Fruit fly (Drosophila melanogaster) whole organism, embryonic: Measurements from ENCODE around the gene CG1738.

Experiments
- Atf-2 ChIP-seq: fragments of 200-800 bp; sonication (Bioruptor generic); optimal IDR thresholded peaks from 2 replicates; lab custom pipeline; 2016; ENCODE audit warnings: missing biosample characterization, missing genetic modification characterization
- CG10543 ChIP-seq: fragments of 200-800 bp; sonication (Bioruptor generic); optimal IDR thresholded peaks from 3 replicates; lab custom pipeline; 2017; ENCODE audit warnings: missing biosample characterization, mild to moderate bottlenecking, missing genetic modification characterization, moderate library complexity
- CG10979 ChIP-seq: fragments of 200-800 bp; sonication (Bioruptor generic); optimal IDR thresholded peaks from 2 replicates; lab custom pipeline; 2018; ENCODE audit warnings: missing biosample characterization, mild to moderate bottlenecking, missing genetic modification characterization, moderate library complexity
- CG11398 ChIP-seq: fragments of 200-800 bp; sonication (Bioruptor generic); optimal IDR thresholded peaks from 2 replicates; lab custom pipeline; 2016; ENCODE audit warnings: missing biosample characterization, missing genetic modification characterization
- CG11723 ChIP-seq: fragments of 200-800 bp; sonication (Bioruptor generic); optimal IDR thresholded peaks from 2 replicates; lab custom pipeline; 2017; ENCODE audit warnings: missing biosample characterization, mild to moderate bottlenecking, missing genetic modification characterization
- CG13624 ChIP-seq: fragments of 200-800 bp; sonication (Bioruptor generic); optimal IDR thresholded peaks from 2 replicates; lab custom pipeline; 2016; ENCODE audit warnings: missing biosample characterization, missing genetic modification characterization
- CG15073 ChIP-seq: fragments of 200-800 bp; sonication (Bioruptor generic); optimal IDR thresholded peaks from 2 replicates; lab custom pipeline; 2016; ENCODE audit warnings: missing biosample characterization, missing genetic modification characterization
- CG1792 ChIP-seq: fragments of 200-800 bp; sonication (Bioruptor generic); optimal IDR thresholded peaks from 2 replicates; lab custom pipeline; 2016; ENCODE audit warnings: missing biosample characterization, missing genetic modification characterization
- CG18011 ChIP-seq: fragments of 200-800 bp; sonication (Bioruptor generic); optimal IDR thresholded peaks from 2 replicates; lab custom pipeline; 2017; ENCODE audit warnings: missing biosample characterization, missing genetic modification characterization, mild to moderate bottlenecking, moderate library complexity, missing genotype
- CG18476 ChIP-seq: fragments of 200-800 bp; sonication (Bioruptor generic); optimal IDR thresholded peaks from 2 replicates; lab custom pipeline; 2016; ENCODE audit warnings: missing biosample characterization, mild to moderate bottlenecking, missing genetic modification characterization
- CG31224 ChIP-seq: fragments of 200-800 bp; sonication (Bioruptor generic); IDR thresholded peaks from 2 replicates; pipeline ENCODE4 v1.3.6; 2022; ENCODE audit warnings: missing biosample characterization, missing genetic modification characterization
- CG43689 ChIP-seq: fragments of 200-800 bp; sonication (Bioruptor generic); IDR thresholded peaks from 2 replicates; pipeline ENCODE4 v1.3.6; 2022; ENCODE audit warnings: missing biosample characterization, missing genetic modification characterization
- CG4617 ChIP-seq: fragments of 200-800 bp; sonication (Bioruptor generic); optimal IDR thresholded peaks from 3 replicates; lab custom pipeline; 2016; ENCODE audit warnings: missing biosample characterization, missing genetic modification characterization, borderline replicate concordance
- CG4820 ChIP-seq: fragments of 200-800 bp; sonication (Bioruptor generic); optimal IDR thresholded peaks from 3 replicates; lab custom pipeline; 2016; ENCODE audit warnings: missing biosample characterization, missing genetic modification characterization
- CG6791 ChIP-seq: fragments of 200-800 bp; sonication (Bioruptor generic); IDR thresholded peaks from 3 replicates; pipeline ENCODE4 v1.3.6; 2022; ENCODE audit warnings: missing biosample characterization, missing genetic modification characterization; ENCODE audit not compliant: partially characterized antibody
- CG7839 ChIP-seq: fragments of 200-800 bp; sonication (Bioruptor generic); optimal IDR thresholded peaks from 3 replicates; lab custom pipeline; 2018; ENCODE audit warnings: missing biosample characterization, mild to moderate bottlenecking, missing genetic modification characterization, moderate library complexity
- CG8281 ChIP-seq: fragments of 200-800 bp; sonication (Bioruptor generic); optimal IDR thresholded peaks from 2 replicates; lab custom pipeline; 2018; ENCODE audit warnings: missing biosample characterization, mild to moderate bottlenecking, missing genetic modification characterization, moderate library complexity
- CG8478 ChIP-seq: fragments of >200 bp; optimal IDR thresholded peaks from 2 replicates; lab custom pipeline; 2018
- Chrac-16 ChIP-seq: fragments of 200-800 bp; sonication (Bioruptor generic); optimal IDR thresholded peaks from 3 replicates; lab custom pipeline; 2016; ENCODE audit warnings: missing biosample characterization, missing genetic modification characterization
- CkIIα-i1 ChIP-seq: fragments of 200-800 bp; sonication (Bioruptor generic); IDR thresholded peaks from 2 replicates; pipeline ENCODE4 v1.3.6; 2022; ENCODE audit warnings: missing biosample characterization, missing genetic modification characterization
- Fer1 ChIP-seq: fragments of 200-800 bp; sonication (Bioruptor generic); optimal IDR thresholded peaks from 2 replicates; lab custom pipeline; 2017; ENCODE audit warnings: missing biosample characterization, mild to moderate bottlenecking, missing genetic modification characterization
- HLH3B ChIP-seq: fragments of 200-800 bp; sonication (Bioruptor generic); IDR thresholded peaks from 2 replicates; pipeline ENCODE4 v1.3.6; 2022; ENCODE audit warnings: missing biosample characterization, missing genetic modification characterization
- NC2α ChIP-seq: fragments of 200-800 bp; sonication (Bioruptor generic); optimal IDR thresholded peaks from 2 replicates; lab custom pipeline; 2016; ENCODE audit warnings: missing biosample characterization, missing genetic modification characterization
- Rfx ChIP-seq: fragments of 200-800 bp; sonication (Bioruptor generic); IDR thresholded peaks from 2 replicates; pipeline ENCODE4 v1.3.6; 2022; ENCODE audit warnings: missing biosample characterization, missing genetic modification characterization
- Vsx1 ChIP-seq: fragments of 200-800 bp; sonication (Bioruptor generic); optimal IDR thresholded peaks from 2 replicates; lab custom pipeline; 2017; ENCODE audit warnings: missing biosample characterization, mild to moderate bottlenecking, missing genetic modification characterization, missing genetic modification reagents
- YL-1 ChIP-seq: fragments of 200-800 bp; sonication (Bioruptor generic); optimal IDR thresholded peaks from 3 replicates; lab custom pipeline; 2017; ENCODE audit warnings: missing biosample characterization, mild to moderate bottlenecking, missing genetic modification characterization
- amos ChIP-seq: fragments of 200-800 bp; sonication (Bioruptor generic); IDR thresholded peaks from 2 replicates; pipeline ENCODE4 v1.3.6; 2022; ENCODE audit warnings: missing biosample characterization, missing genetic modification characterization; ENCODE audit not compliant: partially characterized antibody
- chm ChIP-seq: fragments of 200-800 bp; sonication (Bioruptor generic); IDR thresholded peaks from 2 replicates; pipeline ENCODE4 v1.3.6; 2022; ENCODE audit warnings: missing biosample characterization, missing genetic modification characterization
- crc ChIP-seq: fragments of 200-800 bp; sonication (Bioruptor generic); optimal IDR thresholded peaks from 2 replicates; lab custom pipeline; 2016; ENCODE audit warnings: missing biosample characterization, missing genetic modification characterization
- crp ChIP-seq, 2 experiments: fragments of 200-800 bp; sonication (Bioruptor generic); optimal IDR thresholded peaks; 2 replicates in 1 of 2; 3 replicates in 1 of 2; lab custom pipeline; 2017; ENCODE audit warnings: missing biosample characterization in 2 of 2, missing genetic modification characterization in 2 of 2, mild to moderate bottlenecking in 1 of 2, moderate library complexity in 1 of 2
- dimm ChIP-seq: fragments of 200-800 bp; sonication (Bioruptor generic); IDR thresholded peaks from 2 replicates; pipeline ENCODE4 v1.3.6; 2022; ENCODE audit warnings: missing biosample characterization, missing genetic modification characterization
- ewg ChIP-seq: fragments of 200-800 bp; sonication (Bioruptor generic); optimal IDR thresholded peaks from 3 replicates; lab custom pipeline; 2017; ENCODE audit warnings: mild to moderate bottlenecking, missing biosample characterization, missing genetic modification reagents, missing genetic modification characterization
- gem ChIP-seq: fragments of 200-800 bp; sonication (Bioruptor generic); optimal IDR thresholded peaks from 2 replicates; lab custom pipeline; 2019; ENCODE audit warnings: missing biosample characterization, mild to moderate bottlenecking, missing genetic modification characterization, moderate library complexity
- hth ChIP-seq: fragments of >200 bp; optimal IDR thresholded peaks from 2 replicates; lab custom pipeline; 2017; ENCODE audit warnings: inconsistent platforms
- inv ChIP-seq: fragments of 200-800 bp; sonication (Bioruptor generic); IDR thresholded peaks from 2 replicates; pipeline ENCODE4 v1.3.6; 2022; ENCODE audit warnings: missing biosample characterization, missing genetic modification characterization; ENCODE audit not compliant: partially characterized antibody
- lilli ChIP-seq: fragments of 200-800 bp; sonication (Bioruptor generic); optimal IDR thresholded peaks from 3 replicates; lab custom pipeline; 2016; ENCODE audit warnings: missing biosample characterization, missing genetic modification characterization
- lov ChIP-seq, 2 experiments: fragments of 200-800 bp in 1 of 2; fragments of >200 bp in 1 of 2; sonication (Bioruptor generic) in 1 of 2; IDR thresholded peaks in 1 of 2; optimal IDR thresholded peaks in 1 of 2; 2 replicates in 1 of 2; 3 replicates in 1 of 2; pipeline versions ENCODE4 v1.3.6 to Lab custom; 2017 to 2022; ENCODE audit warnings: missing biosample characterization in 1 of 2, missing genetic modification characterization in 1 of 2
- luna ChIP-seq: fragments of 200-800 bp; sonication (Bioruptor generic); optimal IDR thresholded peaks from 2 replicates; lab custom pipeline; 2016; ENCODE audit warnings: missing biosample characterization, missing genetic modification characterization
- oc ChIP-seq: fragments of 200-800 bp; sonication (Bioruptor generic); optimal IDR thresholded peaks from 2 replicates; lab custom pipeline; 2018; ENCODE audit warnings: missing biosample characterization, mild to moderate bottlenecking, missing genetic modification characterization, moderate library complexity
- peb ChIP-seq: fragments of 200-800 bp; sonication (Bioruptor generic); IDR thresholded peaks from 2 replicates; pipeline ENCODE4 v1.3.6; 2022; ENCODE audit warnings: missing biosample characterization, missing genetic modification characterization
- row ChIP-seq: fragments of 200-800 bp; sonication (Bioruptor generic); IDR thresholded peaks from 3 replicates; pipeline ENCODE4 v1.3.6; 2022; ENCODE audit warnings: missing biosample characterization, missing genetic modification characterization
- schlank ChIP-seq: fragments of 200-800 bp; sonication (Bioruptor generic); optimal IDR thresholded peaks from 2 replicates; lab custom pipeline; 2018; ENCODE audit warnings: missing biosample characterization, mild to moderate bottlenecking, missing genetic modification characterization
- seq ChIP-seq: fragments of 200-800 bp; sonication (Bioruptor generic); IDR thresholded peaks from 2 replicates; pipeline ENCODE4 v1.3.6; 2022; ENCODE audit warnings: missing biosample characterization, missing genetic modification characterization
- slp2 ChIP-seq: fragments of 200-800 bp; sonication (Bioruptor generic); optimal IDR thresholded peaks from 2 replicates; lab custom pipeline; 2016; ENCODE audit warnings: missing biosample characterization, missing genetic modification characterization
- sna ChIP-seq: fragments of 200-800 bp; sonication (Bioruptor generic); IDR thresholded peaks from 2 replicates; pipeline ENCODE4 v1.3.6; 2022; ENCODE audit warnings: missing biosample characterization, missing genetic modification characterization; ENCODE audit not compliant: partially characterized antibody
- so ChIP-seq: fragments of 200-800 bp; sonication (Bioruptor generic); IDR thresholded peaks from 3 replicates; pipeline ENCODE4 v1.3.6; 2022; ENCODE audit warnings: missing biosample characterization, missing genetic modification characterization
- sob ChIP-seq: fragments of 200-800 bp; sonication (Bioruptor generic); IDR thresholded peaks from 2 replicates; pipeline ENCODE4 v1.3.6; 2022; ENCODE audit warnings: missing biosample characterization, missing genetic modification characterization
- ssp ChIP-seq: fragments of 200-800 bp; sonication (Bioruptor generic); IDR thresholded peaks from 2 replicates; pipeline ENCODE4 v1.3.6; 2022; ENCODE audit warnings: missing biosample characterization, missing genetic modification characterization
- tgo ChIP-seq: fragments of 200-800 bp; sonication (Bioruptor generic); IDR thresholded peaks from 3 replicates; pipeline ENCODE4 v1.3.6; 2022; ENCODE audit warnings: missing biosample characterization, missing genetic modification characterization

CG1738 gene

dm6 chrX:11372764-11373712 is 24.2 kb downstream of the CG1738 start (continued):
- no peak for TF ChIP-seq schlank (tag; lab: Kevin White, UChicago)
- TF ChIP-seq CG11723 = no peak
- no peak for TF ChIP-seq crp (GFP tag; optimal IDR thresholded peaks at IDR 0.05; lab: Kevin White, UChicago)
- TF ChIP-seq ssp (GFP tag; lab: Robert Waterston, UW) = no peak
- TF ChIP-seq NC2α (GFP tag; lab: Kevin White, UChicago) = no peak
- no peak for TF ChIP-seq CG8478 (lab: Kevin White, UChicago)
- TF ChIP-seq Atf-2 = no peak
- TF ChIP-seq YL-1 = no peak
- TF ChIP-seq row (GFP tag; lab: Robert Waterston, UW) = peak; percentile 45; the same call in 2 of the 3 replicates
- TF ChIP-seq sob (GFP tag; lab: Robert Waterston, UW) = 0 out of 2 replicates have a peak, but pooled peaks have one; percentile 6
- no peak for TF ChIP-seq Fer1 (GFP tag; lab: Kevin White, UChicago)
- 0 out of 3 replicates have a peak, but pooled peaks have one; percentile 22 for TF ChIP-seq CG6791 (GFP tag; lab: Robert Waterston, UW)
- no peak for TF ChIP-seq Chrac-16 (GFP tag; lab: Kevin White, UChicago)
- no peak for TF ChIP-seq CG8281 (tag; lab: Kevin White, UChicago)
- TF ChIP-seq CG31224 (GFP tag; lab: Robert Waterston, UW) = no peak
- TF ChIP-seq Rfx (GFP tag; lab: Robert Waterston, UW) = peak; percentile 31
- TF ChIP-seq CG43689 = no peak
- TF ChIP-seq amos (GFP tag; lab: Robert Waterston, UW) = no peak
- no peak for TF ChIP-seq lov (optimal IDR thresholded peaks at IDR 0.05; lab: Kevin White, UChicago)
- no peak for TF ChIP-seq lov (GFP tag; IDR thresholded peaks at IDR 0.05; lab: Robert Waterston, UW)
- TF ChIP-seq CG18476 = no peak
- TF ChIP-seq gem (tag; lab: Kevin White, UChicago) = peak; percentile 34
- TF ChIP-seq hth = no peak
- TF ChIP-seq sna = no peak
- TF ChIP-seq ewg (GFP tag; lab: Kevin White, UChicago) = no peak
- peak; percentile 21 for TF ChIP-seq CG7839 (tag; lab: Kevin White, UChicago)
- no peak for TF ChIP-seq dimm (GFP tag; lab: Robert Waterston, UW)
- no peak for TF ChIP-seq luna (GFP tag; lab: Kevin White, UChicago)
- TF ChIP-seq inv (GFP tag; lab: Robert Waterston, UW) = no peak
- no peak for TF ChIP-seq CG18011
- no peak for TF ChIP-seq seq (GFP tag; lab: Robert Waterston, UW)
- peak; percentile 8 for TF ChIP-seq lilli (GFP tag; lab: Kevin White, UChicago)
- no peak for TF ChIP-seq CG1792 (GFP tag; lab: Kevin White, UChicago)
- TF ChIP-seq oc (tag; lab: Kevin White, UChicago) = no peak
- no peak for TF ChIP-seq CG4617 (GFP tag; lab: Kevin White, UChicago)
- TF ChIP-seq peb (GFP tag; lab: Robert Waterston, UW) = no peak
- no peak for TF ChIP-seq so (GFP tag; lab: Robert Waterston, UW)
- TF ChIP-seq tgo (GFP tag; lab: Robert Waterston, UW) = no peak
- TF ChIP-seq slp2 (GFP tag; lab: Kevin White, UChicago) = no peak
- TF ChIP-seq Vsx1 (GFP tag; lab: Kevin White, UChicago) = no peak
- TF ChIP-seq CG15073 (GFP tag; lab: Kevin White, UChicago) = no peak
- no peak for TF ChIP-seq CG13624 (GFP tag; lab: Kevin White, UChicago)
- no peak for TF ChIP-seq CG4820 (GFP tag; lab: Kevin White, UChicago)
- peak; percentile 21 for TF ChIP-seq CG10543 (GFP tag; lab: Kevin White, UChicago)
- TF ChIP-seq chm (GFP tag; lab: Robert Waterston, UW) = 0 out of 2 replicates have a peak, but pooled peaks have one; percentile 25
- no peak for TF ChIP-seq CkIIα-i1
- TF ChIP-seq HLH3B = 0 out of 2 replicates have a peak, but pooled peaks have one; percentile 13
- TF ChIP-seq CG11398 (GFP tag; lab: Kevin White, UChicago) = no peak
- no peak for TF ChIP-seq crc
- no peak for TF ChIP-seq CG10979
